Fruit fly (Drosophila melanogaster) whole organism, embryonic: ENCODE results near the gene CG6689.

Experiments
- ATbp ChIP-seq: fragments of 200-800 bp; sonication (Bioruptor generic); optimal IDR thresholded peaks from 2 replicates; lab custom pipeline; 2017; ENCODE audit warnings: missing biosample characterization, mild to moderate bottlenecking, missing genetic modification characterization, missing genetic modification reagents
- Ada2b ChIP-seq: fragments of 200-800 bp; sonication (Bioruptor generic); IDR thresholded peaks from 2 replicates; pipeline ENCODE4 v1.3.6; 2022; ENCODE audit warnings: missing biosample characterization, missing genetic modification characterization
- Bgb ChIP-seq: fragments of 200-800 bp; sonication (Bioruptor generic); IDR thresholded peaks from 2 replicates; pipeline ENCODE4 v1.3.6; 2022; ENCODE audit warnings: missing biosample characterization, missing genetic modification characterization; ENCODE audit not compliant: partially characterized antibody
- CG10267 ChIP-seq: fragments of 200-800 bp; sonication (Bioruptor generic); optimal IDR thresholded peaks from 2 replicates; lab custom pipeline; 2018; ENCODE audit warnings: missing biosample characterization, mild to moderate bottlenecking, missing genetic modification characterization, moderate library complexity
- CG10431 ChIP-seq: fragments of 200-800 bp; sonication (Bioruptor generic); optimal IDR thresholded peaks from 3 replicates; lab custom pipeline; 2018; ENCODE audit warnings: missing biosample characterization, mild to moderate bottlenecking, missing genetic modification characterization
- CG11696 ChIP-seq: fragments of 200-800 bp; sonication (Bioruptor generic); IDR thresholded peaks from 2 replicates; pipeline ENCODE4 v1.3.6; 2022; ENCODE audit warnings: missing biosample characterization, missing genetic modification characterization
- CG14965 ChIP-seq: fragments of 200-800 bp; sonication (Bioruptor generic); optimal IDR thresholded peaks from 2 replicates; lab custom pipeline; 2016; ENCODE audit warnings: missing biosample characterization, missing genetic modification characterization, borderline replicate concordance
- CG15514 ChIP-seq: fragments of 200-800 bp; sonication (Bioruptor generic); optimal IDR thresholded peaks from 3 replicates; lab custom pipeline; 2017; ENCODE audit warnings: missing biosample characterization, missing genetic modification characterization, mild to moderate bottlenecking, moderate library complexity, missing genetic modification reagents
- CG17186 ChIP-seq: fragments of 200-800 bp; sonication (Bioruptor generic); optimal IDR thresholded peaks from 3 replicates; lab custom pipeline; 2017; ENCODE audit warnings: missing biosample characterization, missing genetic modification reagents, missing genetic modification characterization
- CG1792 ChIP-seq: fragments of 200-800 bp; sonication (Bioruptor generic); optimal IDR thresholded peaks from 2 replicates; lab custom pipeline; 2016; ENCODE audit warnings: missing biosample characterization, missing genetic modification characterization
- CG18476 ChIP-seq: fragments of 200-800 bp; sonication (Bioruptor generic); optimal IDR thresholded peaks from 2 replicates; lab custom pipeline; 2016; ENCODE audit warnings: missing biosample characterization, mild to moderate bottlenecking, missing genetic modification characterization
- CG18599 ChIP-seq: fragments of 200-800 bp; sonication (Bioruptor generic); optimal IDR thresholded peaks from 3 replicates; lab custom pipeline; 2017; ENCODE audit warnings: missing biosample characterization, missing genetic modification characterization, mild to moderate bottlenecking, moderate library complexity, missing genetic modification reagents
- CG30403 ChIP-seq: fragments of 200-800 bp; sonication (Bioruptor generic); optimal IDR thresholded peaks from 3 replicates; lab custom pipeline; 2016; ENCODE audit warnings: missing biosample characterization, missing genetic modification characterization
- CG31388 ChIP-seq: fragments of 200-800 bp; sonication (Bioruptor generic); optimal IDR thresholded peaks from 2 replicates; lab custom pipeline; 2016; ENCODE audit warnings: missing biosample characterization, missing genetic modification characterization
- CG31441 ChIP-seq: fragments of 200-800 bp; sonication (Bioruptor generic); IDR thresholded peaks from 2 replicates; pipeline ENCODE4 v1.3.6; 2022; ENCODE audit warnings: missing biosample characterization, missing genetic modification characterization
- CG32767 ChIP-seq: fragments of 200-800 bp; sonication (Bioruptor generic); IDR thresholded peaks from 2 replicates; pipeline ENCODE4 v1.3.6; 2022; ENCODE audit warnings: missing biosample characterization, missing genetic modification characterization
- CG42726 ChIP-seq: fragments of 200-800 bp; sonication (Bioruptor generic); IDR thresholded peaks from 2 replicates; pipeline ENCODE4 v1.3.6; 2022; ENCODE audit warnings: missing biosample characterization, missing genetic modification characterization; ENCODE audit not compliant: partially characterized antibody
- CG43689 ChIP-seq: fragments of 200-800 bp; sonication (Bioruptor generic); IDR thresholded peaks from 2 replicates; pipeline ENCODE4 v1.3.6; 2022; ENCODE audit warnings: missing biosample characterization, missing genetic modification characterization
- CG4820 ChIP-seq: fragments of 200-800 bp; sonication (Bioruptor generic); optimal IDR thresholded peaks from 3 replicates; lab custom pipeline; 2016; ENCODE audit warnings: missing biosample characterization, missing genetic modification characterization
- CG6272 ChIP-seq: fragments of 200-800 bp; sonication (Bioruptor generic); IDR thresholded peaks from 2 replicates; pipeline ENCODE4 v1.3.6; 2022; ENCODE audit warnings: missing biosample characterization, missing genetic modification characterization
- CHES-1-like ChIP-seq: fragments of 200-800 bp; sonication (Bioruptor generic); optimal IDR thresholded peaks from 2 replicates; lab custom pipeline; 2016; ENCODE audit warnings: missing biosample characterization, missing genetic modification characterization
- Camta ChIP-seq: fragments of 200-800 bp; sonication (Bioruptor generic); optimal IDR thresholded peaks from 2 replicates; lab custom pipeline; 2016; ENCODE audit warnings: missing biosample characterization, missing genetic modification characterization
- CkIIα-i1 ChIP-seq: fragments of 200-800 bp; sonication (Bioruptor generic); IDR thresholded peaks from 2 replicates; pipeline ENCODE4 v1.3.6; 2022; ENCODE audit warnings: missing biosample characterization, missing genetic modification characterization
- CoRest ChIP-seq: fragments of 200-800 bp; sonication (Bioruptor generic); optimal IDR thresholded peaks from 3 replicates; lab custom pipeline; 2018; ENCODE audit warnings: missing biosample characterization, mild to moderate bottlenecking, missing genetic modification characterization, moderate library complexity
- D19B ChIP-seq: fragments of 200-800 bp; sonication (Bioruptor generic); optimal IDR thresholded peaks from 2 replicates; lab custom pipeline; 2017; ENCODE audit warnings: missing biosample characterization, mild to moderate bottlenecking, missing genetic modification characterization
- Deaf1 ChIP-seq: fragments of 200-800 bp; optimal IDR thresholded peaks from 3 replicates; lab custom pipeline; 2019; ENCODE audit warnings: missing biosample characterization, mild to moderate bottlenecking, missing genetic modification characterization, moderate library complexity
- Dip3 ChIP-seq: fragments of 200-800 bp; sonication (Bioruptor generic); optimal IDR thresholded peaks from 3 replicates; lab custom pipeline; 2016; ENCODE audit warnings: missing biosample characterization, missing genetic modification characterization
- Doc3 ChIP-seq: fragments of 200-800 bp; sonication (Bioruptor generic); IDR thresholded peaks from 3 replicates; pipeline ENCODE4 v1.3.6; 2022; ENCODE audit warnings: missing biosample characterization, missing genetic modification characterization; ENCODE audit not compliant: partially characterized antibody
- Ets65A ChIP-seq: fragments of 200-800 bp; sonication (Bioruptor generic); peaks from one replicate; lab custom pipeline; 2016; ENCODE audit warnings: missing biosample characterization, missing genetic modification characterization
- Ets97D ChIP-seq: fragments of 200-800 bp; sonication (Bioruptor generic); optimal IDR thresholded peaks from 3 replicates; lab custom pipeline; 2016; ENCODE audit warnings: missing biosample characterization, missing genetic modification characterization
- Med ChIP-seq: fragments of 200-800 bp; sonication (Bioruptor generic); peaks from one replicate; lab custom pipeline; 2016; ENCODE audit warnings: missing biosample characterization, missing genetic modification characterization, mild to moderate bottlenecking, inconsistent platforms, moderate library complexity
- Meics ChIP-seq: fragments of 200-800 bp; sonication (Bioruptor generic); optimal IDR thresholded peaks from 2 replicates; lab custom pipeline; 2017; ENCODE audit warnings: missing biosample characterization, mild to moderate bottlenecking, missing genetic modification characterization
- Side ChIP-seq: fragments of 200-800 bp; sonication (Bioruptor generic); optimal IDR thresholded peaks from 2 replicates; lab custom pipeline; 2016; ENCODE audit warnings: missing biosample characterization, missing genetic modification characterization
- Sin3A ChIP-seq: fragments of >200 bp; optimal IDR thresholded peaks from 2 replicates; lab custom pipeline; 2018
- Sry-δ ChIP-seq: fragments of 200-800 bp; sonication (Bioruptor generic); optimal IDR thresholded peaks from 2 replicates; lab custom pipeline; 2016; ENCODE audit warnings: missing biosample characterization, missing genetic modification characterization
- Xbp1 ChIP-seq: fragments of 200-800 bp; sonication (Bioruptor generic); optimal IDR thresholded peaks from 3 replicates; lab custom pipeline; 2016; ENCODE audit warnings: missing biosample characterization, mild to moderate bottlenecking, missing genetic modification characterization
- dmrt99B ChIP-seq: fragments of 200-800 bp; sonication (Bioruptor generic); optimal IDR thresholded peaks from 2 replicates; lab custom pipeline; 2018; ENCODE audit warnings: missing biosample characterization, mild to moderate bottlenecking, missing genetic modification characterization, moderate library complexity
- dysf ChIP-seq: fragments of 200-800 bp; sonication (Bioruptor generic); IDR thresholded peaks from 3 replicates; pipeline ENCODE4 v1.3.6; 2022; ENCODE audit warnings: missing biosample characterization, missing genetic modification characterization
- ewg ChIP-seq: fragments of 200-800 bp; sonication (Bioruptor generic); optimal IDR thresholded peaks from 3 replicates; lab custom pipeline; 2017; ENCODE audit warnings: mild to moderate bottlenecking, missing biosample characterization, missing genetic modification reagents, missing genetic modification characterization
- ftz-f1 ChIP-seq: fragments of 200-800 bp; sonication (Bioruptor generic); optimal IDR thresholded peaks from 2 replicates; lab custom pipeline; 2016; ENCODE audit warnings: missing biosample characterization, missing genetic modification characterization
- gro ChIP-seq: fragments of 200-800 bp; sonication (Bioruptor generic); optimal IDR thresholded peaks from 2 replicates; lab custom pipeline; 2016; ENCODE audit warnings: missing biosample characterization, missing genetic modification characterization
- jing ChIP-seq: fragments of 200-800 bp; sonication (Bioruptor generic); optimal IDR thresholded peaks from 2 replicates; lab custom pipeline; 2018; ENCODE audit warnings: missing biosample characterization, mild to moderate bottlenecking, missing genetic modification characterization
- otp ChIP-seq: fragments of 200-800 bp; sonication (Bioruptor generic); IDR thresholded peaks from 3 replicates; pipeline ENCODE4, ENCODE4 v1.3.6; 2022; ENCODE audit warnings: missing biosample characterization, missing genetic modification characterization
- pb ChIP-seq: fragments of 200-800 bp; sonication (Bioruptor generic); optimal IDR thresholded peaks from 3 replicates; lab custom pipeline; 2016; ENCODE audit warnings: missing biosample characterization, missing genetic modification characterization
- pnt ChIP-seq: fragments of 200-800 bp; sonication (Bioruptor generic); optimal IDR thresholded peaks from 3 replicates; lab custom pipeline; 2016; ENCODE audit warnings: missing biosample characterization, missing genetic modification characterization
- rib ChIP-seq: fragments of 200-800 bp; sonication (Bioruptor generic); IDR thresholded peaks from 2 replicates; pipeline ENCODE4 v1.3.6; 2022; ENCODE audit warnings: missing biosample characterization, missing genetic modification characterization
- vnd ChIP-seq: fragments of 200-800 bp; sonication (Bioruptor generic); IDR thresholded peaks from 3 replicates; pipeline ENCODE4 v1.3.6; 2022; ENCODE audit warnings: missing biosample characterization, missing genetic modification characterization; ENCODE audit not compliant: partially characterized antibody
- wek ChIP-seq: fragments of 200-800 bp; sonication (Bioruptor generic); optimal IDR thresholded peaks from 3 replicates; lab custom pipeline; 2018; ENCODE audit warnings: missing biosample characterization, mild to moderate bottlenecking, missing genetic modification characterization, moderate library complexity
- zen2 ChIP-seq: fragments of 200-800 bp; sonication (Bioruptor generic); IDR thresholded peaks from 3 replicates; pipeline ENCODE4 v1.3.6; 2022; ENCODE audit warnings: missing biosample characterization, missing genetic modification characterization; ENCODE audit not compliant: partially characterized antibody
- zfh1 ChIP-seq: fragments of 200-800 bp; sonication (Bioruptor generic); IDR thresholded peaks from 3 replicates; pipeline ENCODE4 v1.3.6; 2022; ENCODE audit warnings: missing biosample characterization, missing genetic modification characterization

Gene CG6689

DNA sequence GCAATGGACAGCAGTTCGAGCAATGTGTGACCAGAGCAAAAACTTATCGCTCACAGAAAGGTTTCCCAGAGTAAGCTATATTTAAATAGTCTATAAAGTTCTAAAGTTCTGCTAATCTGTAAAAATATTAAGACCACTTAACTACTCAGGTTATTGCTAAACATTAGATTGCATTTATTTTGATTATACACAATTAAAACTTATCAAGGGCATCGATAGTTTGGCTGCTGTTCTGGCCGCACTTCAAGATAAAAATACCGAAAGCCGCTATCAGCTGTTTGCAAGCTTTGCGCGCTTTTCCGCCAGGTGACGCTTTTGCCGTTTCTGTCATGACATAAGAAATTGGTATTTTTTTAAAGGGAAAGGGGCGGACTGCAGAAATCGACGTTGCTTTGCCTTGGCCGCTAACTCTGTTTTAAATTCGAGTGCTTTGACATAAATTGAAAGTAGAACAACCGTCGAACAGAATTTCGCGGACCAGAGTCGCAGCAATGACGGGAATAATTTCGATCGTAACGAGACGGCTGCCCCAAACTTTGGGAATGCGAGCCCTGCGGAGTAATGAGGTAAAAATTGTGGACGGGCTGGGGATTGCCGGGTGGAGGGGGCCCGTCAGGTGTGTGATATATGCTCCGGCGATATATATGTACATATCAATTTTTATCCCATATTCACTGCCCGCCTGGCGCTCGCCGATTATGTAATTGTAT, 24.2 kb upstream of the CG6689 start, which contains the start of the genes CG17734 and CG5214 (continued):
- no peak for TF ChIP-seq D19B
- TF ChIP-seq CHES-1-like: peak; percentile 52
- TF ChIP-seq dmrt99B (tag; lab: Kevin White, UChicago): no peak
- no peak for TF ChIP-seq CG17186 (GFP tag; lab: Kevin White, UChicago)
- TF ChIP-seq CG11696 (GFP tag; lab: Robert Waterston, UW): no peak
- TF ChIP-seq CG4820 (GFP tag; lab: Kevin White, UChicago): no peak
- no peak; the same call in 2 of the 3 replicates for TF ChIP-seq zen2 (GFP tag; lab: Robert Waterston, UW)
- TF ChIP-seq Dip3 (GFP tag; lab: Kevin White, UChicago): no peak
- peak; percentile 36 for TF ChIP-seq Deaf1 (tag; lab: Kevin White, UChicago)
- peak; percentile 7 for TF ChIP-seq Camta (GFP tag; lab: Kevin White, UChicago)
- no peak for TF ChIP-seq CG18476 (GFP tag; lab: Kevin White, UChicago)
- no peak for TF ChIP-seq zfh1 (GFP tag; lab: Robert Waterston, UW)
- TF ChIP-seq Ets65A (GFP tag; lab: Kevin White, UChicago): peak; percentile 79
- TF ChIP-seq gro: peak; percentile 71
- TF ChIP-seq CG1792 (GFP tag; lab: Kevin White, UChicago): peak; percentile 24
- TF ChIP-seq Ada2b (GFP tag; lab: Robert Waterston, UW): no peak
- TF ChIP-seq ewg (GFP tag; lab: Kevin White, UChicago): peak; percentile 21
- no peak; the same call in none of the 2 replicates for TF ChIP-seq rib
- peak; percentile 73 for TF ChIP-seq Sry-δ (GFP tag; lab: Kevin White, UChicago)
- TF ChIP-seq ATbp (GFP tag; lab: Kevin White, UChicago): no peak
- TF ChIP-seq Sin3A (lab: Kevin White, UChicago): peak; percentile 85
- TF ChIP-seq otp (GFP tag; lab: Robert Waterston, UW): no peak
- no peak for TF ChIP-seq CkIIα-i1 (GFP tag; lab: Robert Waterston, UW)
- TF ChIP-seq Meics (GFP tag; lab: Kevin White, UChicago): no peak
- no peak for TF ChIP-seq pb (GFP tag; lab: Kevin White, UChicago)
- TF ChIP-seq CG31441 (GFP tag; lab: Robert Waterston, UW): peak; percentile 41; the same call in 1 of the 2 replicates
- no peak for TF ChIP-seq CG10431 (GFP tag; lab: Kevin White, UChicago)
- TF ChIP-seq CG15514: peak; percentile 69
- TF ChIP-seq CG31388 (GFP tag; lab: Kevin White, UChicago): no peak
- TF ChIP-seq Doc3: peak; percentile 80
- TF ChIP-seq dysf: no peak
- TF ChIP-seq Xbp1 (GFP tag; lab: Kevin White, UChicago): no peak
- no peak for TF ChIP-seq CG6272 (GFP tag; lab: Robert Waterston, UW)
- no peak for TF ChIP-seq CG43689
- 0 out of 2 replicates have a peak, but pooled peaks have one; percentile 13 for TF ChIP-seq CG42726 (GFP tag; lab: Robert Waterston, UW)
- no peak for TF ChIP-seq wek (GFP tag; lab: Kevin White, UChicago)
- no peak for TF ChIP-seq pnt
- no peak for TF ChIP-seq CG32767 (GFP tag; lab: Robert Waterston, UW)
- peak; percentile 79; the same call in 2 of the 3 replicates for TF ChIP-seq vnd (GFP tag; lab: Robert Waterston, UW)
- no peak for TF ChIP-seq Side (GFP tag; lab: Kevin White, UChicago)
- no peak for TF ChIP-seq CG18599 (GFP tag; lab: Kevin White, UChicago)
- peak; percentile 32 for TF ChIP-seq CG10267 (tag; lab: Kevin White, UChicago)
- no peak for TF ChIP-seq jing
- TF ChIP-seq CG14965 (GFP tag; lab: Kevin White, UChicago): no peak
- TF ChIP-seq ftz-f1 (GFP tag; lab: Kevin White, UChicago): peak; percentile 98
- peak; percentile 82 for TF ChIP-seq Ets97D (GFP tag; lab: Kevin White, UChicago)
- peak; percentile 60 for TF ChIP-seq Bgb (GFP tag; lab: Robert Waterston, UW)
- TF ChIP-seq CoRest: peak; percentile 55
- TF ChIP-seq Med (GFP tag; lab: Kevin White, UChicago): no peak
- TF ChIP-seq CG30403: peak; percentile 50
